Fruit fly (Drosophila melanogaster): Measurements from ENCODE around the gene CG4887.

CG4887 gene

DNA sequence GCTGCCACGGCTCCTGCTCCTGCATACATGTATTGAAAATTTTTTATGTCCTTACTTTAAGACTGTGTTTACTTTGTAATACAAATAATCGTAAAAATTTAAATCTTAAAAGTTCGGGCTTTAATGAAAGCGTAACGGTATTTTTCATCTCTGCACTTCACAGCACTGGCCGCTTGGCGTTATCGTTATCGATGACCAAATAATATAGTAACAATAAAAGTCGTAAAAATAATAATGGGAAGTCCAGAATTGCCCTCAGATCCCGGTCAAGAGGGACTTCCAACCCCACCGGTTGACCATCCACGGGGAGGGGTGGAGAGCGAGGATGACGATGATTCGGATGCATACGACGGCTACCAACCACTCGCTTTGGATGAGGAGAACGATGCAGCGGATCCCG is 6.5 kb upstream of the CG4887 start, which contains the start of gene CG14341 (continued):
- TF ChIP-seq TFAM (GFP tag; optimal IDR thresholded peaks at IDR 0.05) (no peak), fu2 (GFP tag; optimal IDR thresholded peaks at IDR 0.05) (no peak), gce (GFP tag; IDR thresholded peaks at IDR 0.05) (no peak), CG32532 (GFP tag; IDR thresholded peaks at IDR 0.05) (no peak), CG8359 (GFP tag; optimal IDR thresholded peaks at IDR 0.05; ENCODE audit: borderline replicate concordance) (no peak), Mes4 (GFP tag; optimal IDR thresholded peaks at IDR 0.05) (no peak), Gug (GFP tag; IDR thresholded peaks at IDR 0.05) (no peak), Hr78 (GFP tag; optimal IDR thresholded peaks at IDR 0.05) (no peak), onecut (GFP tag; IDR thresholded peaks at IDR 0.05) (no peak), dati (GFP tag; IDR thresholded peaks at IDR 0.05) (no peak), H2.0 (GFP tag; IDR thresholded peaks at IDR 0.05) (no peak), CG1603 (tag; optimal IDR thresholded peaks at IDR 0.05) (no peak), CG3163 (GFP tag; optimal IDR thresholded peaks at IDR 0.05) (no peak), CG11504 (tag; optimal IDR thresholded peaks at IDR 0.05) (no peak), Xbp1 (GFP tag; optimal IDR thresholded peaks at IDR 0.05) (no peak), Atf-2 (GFP tag; optimal IDR thresholded peaks at IDR 0.05) (no peak), CHES-1-like (GFP tag; optimal IDR thresholded peaks at IDR 0.05) (no peak), dm (GFP tag; optimal IDR thresholded peaks at IDR 0.05) (no peak), inv (GFP tag; IDR thresholded peaks at IDR 0.05; ENCODE audit: partially characterized antibody) (no peak), CG17361 (GFP tag; IDR thresholded peaks at IDR 0.05) (no peak), CG11696 (GFP tag; IDR thresholded peaks at IDR 0.05) (no peak), grau (tag; optimal IDR thresholded peaks at IDR 0.05) (no peak), Adf1 (GFP tag; IDR thresholded peaks at IDR 0.05) (no peak), CG7839 (tag; optimal IDR thresholded peaks at IDR 0.05) (no peak), CG34224 (GFP tag; IDR thresholded peaks at IDR 0.05; ENCODE audit: partially characterized antibody) (peak; percentile 33; the same call in 2 of the 3 replicates), grn (GFP tag; optimal IDR thresholded peaks at IDR 0.05) (no peak), corto (GFP tag; optimal IDR thresholded peaks at IDR 0.05) (no peak), NFAT (GFP tag; IDR thresholded peaks at IDR 0.05) (no peak), nau (GFP tag; optimal IDR thresholded peaks at IDR 0.05) (no peak), CG7271 (tag; optimal IDR thresholded peaks at IDR 0.05) (no peak), wdn (GFP tag; IDR thresholded peaks at IDR 0.05) (no peak), HLH4C (GFP tag; IDR thresholded peaks at IDR 0.05; ENCODE audit: partially characterized antibody) (peak; percentile 59; the same call in 2 of the 3 replicates), CG34376 (GFP tag; optimal IDR thresholded peaks at IDR 0.05) (no peak), unpg (GFP tag; optimal IDR thresholded peaks at IDR 0.05) (no peak), CG8290 (GFP tag; optimal IDR thresholded peaks at IDR 0.05) (no peak), CG8290 (tag; optimal IDR thresholded peaks at IDR 0.05) (no peak), Bgb (GFP tag; IDR thresholded peaks at IDR 0.05; ENCODE audit: partially characterized antibody) (peak; percentile 27; the same call in 1 of the 2 replicates), Ravus (GFP tag; IDR thresholded peaks at IDR 0.05) (no peak), Meics (GFP tag; optimal IDR thresholded peaks at IDR 0.05) (no peak), MBD-R2 (GFP tag; IDR thresholded peaks at IDR 0.05) (peak; percentile 74), CG13287 (GFP tag; IDR thresholded peaks at IDR 0.05; ENCODE audit: partially characterized antibody) (peak; percentile 59), bsh (GFP tag; optimal IDR thresholded peaks at IDR 0.05) (no peak), Sox100B (GFP tag; optimal IDR thresholded peaks at IDR 0.05) (no peak), ind (GFP tag; optimal IDR thresholded peaks at IDR 0.05) (no peak), CG9797 (GFP tag; optimal IDR thresholded peaks at IDR 0.05) (no peak), Taf1 (GFP tag; IDR thresholded peaks at IDR 0.05) (no peak), vnd (GFP tag; IDR thresholded peaks at IDR 0.05; ENCODE audit: partially characterized antibody) (no peak), ken (GFP tag; IDR thresholded peaks at IDR 0.05) (no peak), knrl (GFP tag; IDR thresholded peaks at IDR 0.05; ENCODE audit: partially characterized antibody) (no peak), Dp (GFP tag; optimal IDR thresholded peaks at IDR 0.05) (peak; percentile 45), CG15601 (tag; optimal IDR thresholded peaks at IDR 0.05) (no peak)
